Worm (Caenorhabditis elegans) whole organism, L3 larva: Measurements from ENCODE around the gene srr-3.

Experiments
- ZK546.5 ChIP-seq: sonication (generic microtip); optimal IDR thresholded peaks from 2 replicates; lab custom pipeline; 2017; ENCODE audit warnings: missing biosample characterization, missing genetic modification characterization
- aly-2 ChIP-seq: fragments of 150-350 bp; optimal IDR thresholded peaks from 2 replicates; lab custom pipeline; 2014; ENCODE audit warnings: missing biosample characterization, missing genetic modification characterization
- ceh-16 ChIP-seq: sonication (generic microtip); optimal IDR thresholded peaks from 2 replicates; lab custom pipeline; 2017; ENCODE audit warnings: missing biosample characterization, missing genetic modification characterization
- ceh-28 ChIP-seq: fragments of 150-350 bp; optimal IDR thresholded peaks from 2 replicates; lab custom pipeline; 2014; ENCODE audit warnings: missing biosample characterization, missing genetic modification reagents, missing genetic modification characterization
- ceh-9 ChIP-seq: sonication (generic microtip); optimal IDR thresholded peaks from 2 replicates; lab custom pipeline; 2018; ENCODE audit warnings: missing biosample characterization, missing genetic modification characterization
- egl-5 ChIP-seq: fragments of 150-350 bp; optimal IDR thresholded peaks from 2 replicates; lab custom pipeline; 2017; ENCODE audit warnings: missing biosample characterization, missing genetic modification reagents, missing genetic modification characterization, inconsistent platforms
- elt-1 ChIP-seq: fragments of 150-350 bp; optimal IDR thresholded peaks from 2 replicates; lab custom pipeline; 2014; ENCODE audit warnings: missing biosample characterization, missing genetic modification characterization
- elt-2 ChIP-seq: sonication (generic microtip); optimal IDR thresholded peaks from 2 replicates; lab custom pipeline; 2016; ENCODE audit warnings: missing genetic modification reagents, mild to moderate bottlenecking, missing genetic modification characterization, missing compliant biosample characterization
- elt-3 ChIP-seq, 3 experiments: fragments of 150-350 bp in 1 of 3; sonication (generic microtip) in 2 of 3; optimal IDR thresholded peaks; 2 replicates in 2 of 3; 4 replicates in 1 of 3; lab custom pipeline; 2014 to 2017; ENCODE audit warnings: missing biosample characterization in 3 of 3, missing genetic modification characterization in 3 of 3
- eor-1 ChIP-seq, 2 experiments: fragments of 150-350 bp; optimal IDR thresholded peaks; 2 replicates each; lab custom pipeline; 2014 to 2018; ENCODE audit warnings: missing biosample characterization in 2 of 2, missing genetic modification characterization in 2 of 2
- fkh-10 ChIP-seq: sonication (generic microtip); optimal IDR thresholded peaks from 2 replicates; lab custom pipeline; 2017; ENCODE audit warnings: missing biosample characterization, missing genetic modification reagents, missing genetic modification characterization
- hmg-11 ChIP-seq: sonication (generic microtip); optimal IDR thresholded peaks from 2 replicates; lab custom pipeline; 2016; ENCODE audit warnings: missing genetic modification characterization, missing compliant biosample characterization
- jun-1 ChIP-seq: fragments of 150-350 bp; optimal IDR thresholded peaks from 2 replicates; lab custom pipeline; 2014; ENCODE audit warnings: missing biosample characterization, missing genetic modification reagents, missing genetic modification characterization
- lin-15B ChIP-seq: fragments of 150-350 bp; optimal IDR thresholded peaks from 2 replicates; lab custom pipeline; 2014; ENCODE audit warnings: missing biosample characterization, missing genetic modification characterization
- lin-39 ChIP-seq: fragments of 150-350 bp; optimal IDR thresholded peaks from 2 replicates; lab custom pipeline; 2018; ENCODE audit warnings: missing biosample characterization, missing genetic modification reagents, missing genetic modification characterization
- mml-1 ChIP-seq: fragments of 150-350 bp; sonication (generic microtip); optimal IDR thresholded peaks from 3 replicates; lab custom pipeline; 2014; ENCODE audit warnings: missing biosample characterization, missing genetic modification characterization
- nfya-1 ChIP-seq: sonication (generic microtip); optimal IDR thresholded peaks from 2 replicates; lab custom pipeline; 2017; ENCODE audit warnings: missing genetic modification characterization, mild to moderate bottlenecking, missing compliant biosample characterization, antibody characterized with exemption, moderate library complexity; ENCODE audit not compliant: insufficient read depth
- nhr-11 ChIP-seq: fragments of 150-350 bp; optimal IDR thresholded peaks from 2 replicates; lab custom pipeline; 2014; ENCODE audit warnings: missing biosample characterization, missing genetic modification characterization
- nhr-23 ChIP-seq: fragments of 150-350 bp; optimal IDR thresholded peaks from 2 replicates; lab custom pipeline; 2014; ENCODE audit warnings: missing biosample characterization, missing genetic modification reagents, missing genetic modification characterization
- nhr-237 ChIP-seq: fragments of 150-350 bp; optimal IDR thresholded peaks from 2 replicates; lab custom pipeline; 2014; ENCODE audit warnings: missing biosample characterization, missing genetic modification characterization
- nhr-25 ChIP-seq: sonication (generic microtip); optimal IDR thresholded peaks from 2 replicates; lab custom pipeline; 2017; ENCODE audit warnings: missing biosample characterization, missing genetic modification characterization
- nhr-28 ChIP-seq: fragments of 150-350 bp; optimal IDR thresholded peaks from 2 replicates; lab custom pipeline; 2014; ENCODE audit warnings: missing biosample characterization, missing genetic modification characterization
- nhr-43 ChIP-seq: sonication (generic microtip); optimal IDR thresholded peaks from 2 replicates; lab custom pipeline; 2016; ENCODE audit warnings: mild to moderate bottlenecking, missing genetic modification characterization, missing compliant biosample characterization; ENCODE audit not compliant: poor library complexity, severe bottlenecking
- nhr-67 ChIP-seq: fragments of 150-350 bp; optimal IDR thresholded peaks from 2 replicates; lab custom pipeline; 2014; ENCODE audit warnings: missing biosample characterization, missing genetic modification characterization
- nhr-76 ChIP-seq: fragments of 150-350 bp; sonication (generic microtip); optimal IDR thresholded peaks from 5 replicates; lab custom pipeline; 2014; ENCODE audit warnings: missing biosample characterization, missing genetic modification characterization
- pqm-1 ChIP-seq: fragments of 150-350 bp; optimal IDR thresholded peaks from 2 replicates; lab custom pipeline; 2017; ENCODE audit warnings: missing biosample characterization, missing genetic modification characterization, inconsistent platforms
- sea-2 ChIP-seq: fragments of 150-350 bp; sonication (generic microtip); optimal IDR thresholded peaks from 4 replicates; lab custom pipeline; 2014; ENCODE audit warnings: missing biosample characterization, missing genetic modification reagents, missing genetic modification characterization
- snpc-4 ChIP-seq: fragments of 150-350 bp; optimal IDR thresholded peaks from 2 replicates; lab custom pipeline; 2014; ENCODE audit warnings: missing biosample characterization, missing genetic modification characterization
- ztf-4 ChIP-seq: fragments of 150-350 bp; optimal IDR thresholded peaks from 2 replicates; lab custom pipeline; 2014; ENCODE audit warnings: missing biosample characterization, missing genetic modification characterization

srr-3 gene

DNA sequence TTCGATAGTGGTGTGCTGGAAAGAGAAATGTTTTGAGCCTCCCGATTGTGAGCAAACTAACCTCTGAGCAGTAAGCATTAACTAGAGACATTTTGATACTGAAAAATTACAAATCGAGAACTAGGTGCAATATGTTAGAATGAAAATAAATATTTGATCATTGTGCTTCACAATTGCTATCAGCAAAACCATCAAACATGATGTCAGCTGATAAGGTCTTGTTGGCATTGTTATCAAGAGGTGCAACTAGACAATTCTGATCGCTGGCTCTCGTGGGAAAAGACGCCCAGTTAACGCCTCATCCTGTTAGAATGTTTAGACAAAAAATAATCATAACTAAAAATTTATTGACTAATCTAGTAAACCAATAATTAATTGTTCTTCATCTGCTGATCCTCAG is 14.2 kb downstream of the srr-3 start, which contains the start of gene comt-2:
comt-2 (minus strand) TSS at position 131 of the 400 bp plus-strand sequence.
- no peak for TF ChIP-seq nhr-25 (tag; lab: Kevin White, UChicago)
- peak; percentile 88 for TF ChIP-seq elt-2 (tag; lab: Kevin White, UChicago)
- peak; percentile 63 for TF ChIP-seq pqm-1 (tag; lab: Kevin White, UChicago)

DNA sequence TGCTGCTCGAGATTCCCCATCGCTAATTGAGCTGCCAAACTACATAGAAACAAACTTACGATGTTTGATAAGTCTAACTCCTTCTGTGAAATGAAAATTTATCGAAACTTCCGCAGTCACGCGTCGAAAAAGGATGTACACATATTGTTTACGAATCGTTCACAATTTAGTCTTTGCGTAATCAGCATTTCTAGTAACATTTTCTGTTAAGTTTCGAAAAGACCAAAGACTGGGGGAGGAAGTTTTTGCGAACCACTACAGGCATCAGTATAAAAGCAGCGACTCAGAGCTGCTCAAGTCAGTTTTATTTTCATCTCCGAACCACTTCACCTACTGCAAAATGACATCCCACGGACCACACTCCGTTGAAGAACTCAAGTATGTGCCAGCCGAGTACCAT is 20.4 kb downstream of the srr-3 start, which contains the start of gene sqst-4:
sqst-4 (plus strand) TSS at position 301 of the 400 bp plus-strand sequence.
- TF ChIP-seq nhr-23 (tag; lab: Kevin White, UChicago) (no peak), ceh-16 (no peak), eor-1 (tag; optimal IDR thresholded peaks at IDR 0.05; lab: Kevin White, UChicago) (no peak), nhr-25 (tag; lab: Kevin White, UChicago) (no peak)

ce11 chrV:16487474-16487873 is 21.1 kb downstream of the srr-3 start, which contains the start of gene Y32B12A.5:
Gene Y32B12A.5 (minus strand): TSS chrV:16487574.
- no peak for TF ChIP-seq hmg-11
- TF ChIP-seq nhr-43 (tag; lab: Kevin White, UChicago) = no peak
- peak; percentile 10 for TF ChIP-seq elt-2 (tag; lab: Kevin White, UChicago)

DNA sequence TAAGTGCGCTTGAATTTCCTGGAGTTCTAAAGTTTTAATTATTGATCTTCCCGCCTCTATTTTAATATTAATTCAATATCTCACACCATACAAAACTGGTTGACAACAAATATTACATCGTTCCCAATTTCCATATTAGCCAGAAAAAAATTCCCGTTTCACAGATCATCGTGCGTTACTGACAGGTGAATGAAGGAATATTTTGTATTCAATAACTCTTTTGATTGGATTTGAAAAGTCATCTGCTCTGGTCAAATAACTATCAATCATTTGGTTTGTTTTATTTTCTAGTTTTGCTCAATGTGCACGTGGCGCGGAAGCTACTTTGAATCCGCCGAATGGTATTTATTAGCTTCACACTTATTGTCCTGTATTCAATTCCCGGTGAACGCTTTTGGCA is 24.9 kb downstream of the srr-3 start, which contains the start of gene srh-139:
srh-139 (plus strand) TSS at position 301 of the 400 bp plus-strand sequence.
- TF ChIP-seq mml-1 (tag; lab: Kevin White, UChicago) (no peak), ceh-9 (tag; lab: Kevin White, UChicago) (no peak)

ce11 chrV:16483044-16483443 is 25.5 kb downstream of the srr-3 start, which contains the start of gene F57E7.2:
Gene F57E7.2 (minus strand): TSS chrV:16483144.
- TF ChIP-seq ceh-9 (tag; lab: Kevin White, UChicago) (no peak), ceh-16 (no peak), eor-1 (tag; optimal IDR thresholded peaks at IDR 0.05; lab: Kevin White, UChicago) (no peak), ZK546.5 (no peak), nhr-237 (no peak), ztf-4 (no peak), nhr-76 (no peak), mml-1 (tag; lab: Kevin White, UChicago) (no peak), snpc-4 (tag; lab: Kevin White, UChicago) (no peak), aly-2 (tag; lab: Kevin White, UChicago) (no peak), elt-3 (tag; optimal IDR thresholded peaks at IDR 0.05; lab: Kevin White, UChicago) (no peak)

DNA sequence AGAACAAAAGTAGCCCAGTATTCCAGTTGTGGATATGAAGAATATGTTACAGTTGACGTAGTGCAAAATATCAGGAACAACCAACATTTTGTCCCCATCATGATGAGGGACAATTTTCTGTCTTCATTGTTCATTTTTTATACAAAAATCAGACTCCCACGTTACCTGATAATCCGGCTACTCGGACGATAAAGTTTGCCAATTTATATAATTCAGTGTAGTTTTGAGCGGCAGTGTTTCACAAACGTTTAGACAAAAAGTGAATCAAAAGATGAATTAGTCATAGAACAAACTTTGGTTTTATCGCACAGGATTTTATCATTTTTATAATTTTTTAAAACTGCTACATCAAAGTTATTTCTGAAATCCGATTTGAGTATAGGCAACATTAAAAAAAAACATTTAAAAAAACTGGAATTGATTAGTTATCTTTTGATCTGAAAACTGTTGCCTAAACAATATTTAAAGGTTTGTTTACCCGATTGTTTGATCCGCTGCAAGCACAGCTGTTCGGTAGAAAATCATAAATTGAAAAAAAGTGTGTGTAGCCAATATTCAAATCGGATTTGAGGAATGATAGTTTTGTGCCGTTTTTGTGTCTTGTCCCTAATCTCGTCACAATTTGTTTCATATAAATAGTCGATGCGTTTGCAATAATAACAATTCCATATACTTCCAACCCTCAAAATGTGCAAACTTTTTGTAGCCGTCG is 27.5 kb downstream of the srr-3 start, which contains the start of the genes F57E7.4 and spig-6:
F57E7.4 (minus strand) TSS at position 101 of the 712 bp plus-strand sequence.
spig-6 (plus strand) TSS at position 662 of the 712 bp plus-strand sequence.
- no peak for TF ChIP-seq aly-2 (tag; lab: Kevin White, UChicago)
- no peak for TF ChIP-seq pqm-1 (tag; lab: Kevin White, UChicago)

DNA sequence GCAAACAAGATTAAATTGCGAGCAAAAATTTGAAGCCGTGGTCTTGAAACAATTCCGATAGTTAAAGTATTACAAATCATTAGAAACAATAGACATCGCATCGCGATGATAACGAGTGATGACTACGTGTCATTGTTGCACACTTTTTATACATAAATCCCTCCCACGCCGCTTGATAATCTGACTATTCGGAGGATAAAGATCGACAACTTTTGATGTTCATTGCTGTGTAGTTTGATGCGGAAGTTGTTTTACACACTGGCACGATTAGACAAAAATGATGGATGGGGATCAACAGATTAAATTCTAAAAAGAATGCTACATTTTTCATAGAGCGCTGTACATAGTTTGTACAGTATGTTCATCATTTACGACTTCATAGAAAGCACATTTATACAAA is 29.3 kb downstream of the srr-3 start, which contains the start of gene T08G3.11:
T08G3.11 (minus strand) TSS at position 101 of the 400 bp plus-strand sequence.
- TF ChIP-seq nhr-67 (tag; lab: Kevin White, UChicago) = no peak
- no peak for TF ChIP-seq elt-1
- TF ChIP-seq lin-39 (tag; lab: Kevin White, UChicago) = no peak
- no peak for TF ChIP-seq elt-3 (tag; optimal IDR thresholded peaks at IDR 0.05; lab: Kevin White, UChicago)
- no peak for TF ChIP-seq nhr-28 (tag; lab: Kevin White, UChicago)
- TF ChIP-seq snpc-4 (tag; lab: Kevin White, UChicago) = no peak
- TF ChIP-seq aly-2 (tag; lab: Kevin White, UChicago) = no peak
- no peak for TF ChIP-seq nfya-1 (tag; lab: Kevin White, UChicago)
- TF ChIP-seq lin-15B (tag; lab: Kevin White, UChicago) = no peak
- no peak for TF ChIP-seq nhr-11

- TF ChIP-seq nhr-43 (tag; lab: Kevin White, UChicago) = no peak
- TF ChIP-seq sea-2 (GFP tag; lab: Kevin White, UChicago) = no peak
- no peak for TF ChIP-seq nhr-237
- TF ChIP-seq elt-1 = no peak
- no peak for TF ChIP-seq jun-1 (tag; lab: Kevin White, UChicago)
- no peak for TF ChIP-seq fkh-10 (GFP tag; lab: Kevin White, UChicago)
- TF ChIP-seq ceh-28 = no peak
- no peak for TF ChIP-seq nhr-67 (tag; lab: Kevin White, UChicago)
- TF ChIP-seq egl-5 (tag; lab: Kevin White, UChicago) = no peak
- TF ChIP-seq, all 47 proteins: peak for 0
Observed at ce11 chrV:16471995-16472563, 36.5 kb downstream of the srr-3 start, which contains the start of gene srw-35. Gene srw-35 (plus strand): TSS chrV:16472513.
